Fruit fly (Drosophila melanogaster) whole organism, embryonic: ENCODE data around the gene Dhc64C.

Experiments
- Aef1 ChIP-seq: fragments of 200-800 bp; sonication (Bioruptor generic); IDR thresholded peaks from 3 replicates; pipeline ENCODE4 v1.3.6; 2022; ENCODE audit warnings: missing biosample characterization, missing genetic modification characterization
- Bgb ChIP-seq: fragments of 200-800 bp; sonication (Bioruptor generic); IDR thresholded peaks from 2 replicates; pipeline ENCODE4 v1.3.6; 2022; ENCODE audit warnings: missing biosample characterization, missing genetic modification characterization; ENCODE audit not compliant: partially characterized antibody
- Bteb2 ChIP-seq: fragments of 200-800 bp; sonication (Bioruptor generic); optimal IDR thresholded peaks from 2 replicates; lab custom pipeline; 2016; ENCODE audit warnings: missing biosample characterization, missing genetic modification characterization
- CG1024 ChIP-seq: fragments of 200-800 bp; sonication (Bioruptor generic); IDR thresholded peaks from 2 replicates; pipeline ENCODE4 v1.3.6; 2022; ENCODE audit warnings: missing biosample characterization, missing genetic modification characterization
- CG10274 ChIP-seq: fragments of 200-800 bp; sonication (Bioruptor generic); optimal IDR thresholded peaks from 3 replicates; lab custom pipeline; 2017; ENCODE audit warnings: missing biosample characterization, mild to moderate bottlenecking, missing genetic modification characterization
- CG11093 ChIP-seq: fragments of 200-800 bp; sonication (Bioruptor generic); IDR thresholded peaks from 3 replicates; pipeline ENCODE4 v1.3.6; 2022; ENCODE audit warnings: missing biosample characterization, missing genetic modification characterization
- CG11456 ChIP-seq: fragments of 200-800 bp; sonication (Bioruptor generic); IDR thresholded peaks from 3 replicates; pipeline ENCODE4 v1.3.6; 2022; ENCODE audit warnings: missing biosample characterization, missing genetic modification characterization
- CG11695 ChIP-seq: fragments of 200-800 bp; sonication (Bioruptor generic); IDR thresholded peaks from 3 replicates; pipeline ENCODE4 v1.3.6; 2022; ENCODE audit warnings: missing biosample characterization, missing genetic modification characterization
- CG12219 ChIP-seq: fragments of 200-800 bp; sonication (Bioruptor generic); optimal IDR thresholded peaks from 3 replicates; lab custom pipeline; 2018; ENCODE audit warnings: missing biosample characterization, mild to moderate bottlenecking, missing genetic modification characterization
- CG1233 ChIP-seq: fragments of 200-800 bp; sonication (Bioruptor generic); optimal IDR thresholded peaks from 4 replicates; lab custom pipeline; 2018; ENCODE audit warnings: missing biosample characterization, mild to moderate bottlenecking, missing genetic modification characterization
- CG14860 ChIP-seq: fragments of 200-800 bp; sonication (Bioruptor generic); IDR thresholded peaks from 3 replicates; pipeline ENCODE4 v1.3.6; 2022; ENCODE audit warnings: missing biosample characterization, missing genetic modification characterization; ENCODE audit not compliant: partially characterized antibody
- CG18764 ChIP-seq: fragments of 200-800 bp; sonication (Bioruptor generic); optimal IDR thresholded peaks from 3 replicates; lab custom pipeline; 2016; ENCODE audit warnings: missing biosample characterization, missing genetic modification characterization
- CG4328 ChIP-seq: fragments of 200-800 bp; sonication (Bioruptor generic); optimal IDR thresholded peaks from 3 replicates; lab custom pipeline; 2017; ENCODE audit warnings: missing biosample characterization, missing genetic modification reagents, missing genetic modification characterization
- CG5180 ChIP-seq: fragments of 200-800 bp; sonication (Bioruptor generic); optimal IDR thresholded peaks from 3 replicates; lab custom pipeline; 2017; ENCODE audit warnings: missing biosample characterization, missing genetic modification characterization, mild to moderate bottlenecking, moderate library complexity, missing genetic modification reagents
- CG6272 ChIP-seq: fragments of 200-800 bp; sonication (Bioruptor generic); IDR thresholded peaks from 2 replicates; pipeline ENCODE4 v1.3.6; 2022; ENCODE audit warnings: missing biosample characterization, missing genetic modification characterization
- CG6791 ChIP-seq: fragments of 200-800 bp; sonication (Bioruptor generic); IDR thresholded peaks from 3 replicates; pipeline ENCODE4 v1.3.6; 2022; ENCODE audit warnings: missing biosample characterization, missing genetic modification characterization; ENCODE audit not compliant: partially characterized antibody
- CG8478 ChIP-seq: fragments of >200 bp; optimal IDR thresholded peaks from 2 replicates; lab custom pipeline; 2018
- CTCF ChIP-seq: fragments of 200-800 bp; sonication (Bioruptor generic); optimal IDR thresholded peaks from 2 replicates; lab custom pipeline; 2017; ENCODE audit warnings: missing biosample characterization, mild to moderate bottlenecking, missing genetic modification characterization, moderate library complexity
- Deaf1 ChIP-seq: fragments of 200-800 bp; optimal IDR thresholded peaks from 3 replicates; lab custom pipeline; 2019; ENCODE audit warnings: missing biosample characterization, mild to moderate bottlenecking, missing genetic modification characterization, moderate library complexity
- Dip2 ChIP-seq: fragments of 200-800 bp; sonication (Bioruptor generic); IDR thresholded peaks from 2 replicates; pipeline ENCODE4 v1.3.6; 2022; ENCODE audit warnings: missing biosample characterization, missing genetic modification characterization
- Ets65A ChIP-seq: fragments of 200-800 bp; sonication (Bioruptor generic); peaks from one replicate; lab custom pipeline; 2016; ENCODE audit warnings: missing biosample characterization, missing genetic modification characterization
- Fer2 ChIP-seq: fragments of 200-800 bp; sonication (Bioruptor generic); optimal IDR thresholded peaks from 2 replicates; lab custom pipeline; 2018; ENCODE audit warnings: missing biosample characterization, mild to moderate bottlenecking, missing genetic modification characterization, moderate library complexity
- MESR4 ChIP-seq: fragments of 200-800 bp; sonication (Bioruptor generic); optimal IDR thresholded peaks from 2 replicates; lab custom pipeline; 2018; ENCODE audit warnings: missing biosample characterization, mild to moderate bottlenecking, missing genetic modification characterization, moderate library complexity
- Med ChIP-seq: fragments of 200-800 bp; sonication (Bioruptor generic); peaks from one replicate; lab custom pipeline; 2016; ENCODE audit warnings: missing biosample characterization, missing genetic modification characterization, mild to moderate bottlenecking, inconsistent platforms, moderate library complexity
- Nf-YB ChIP-seq: fragments of 200-800 bp; sonication (Bioruptor generic); optimal IDR thresholded peaks from 3 replicates; lab custom pipeline; 2019; ENCODE audit warnings: missing biosample characterization, mild to moderate bottlenecking, missing genetic modification characterization, moderate library complexity
- Trl ChIP-seq, 3 experiments: fragments of >200 bp in 2 of 3; fragments of 200-800 bp in 1 of 3; sonication (Bioruptor generic) in 1 of 3; optimal IDR thresholded peaks; 2 replicates in 1 of 3; 3 replicates in 2 of 3; lab custom pipeline; 2016 to 2017; ENCODE audit warnings: missing biosample characterization in 1 of 3, missing genetic modification characterization in 1 of 3
- YL-1 ChIP-seq: fragments of 200-800 bp; sonication (Bioruptor generic); optimal IDR thresholded peaks from 3 replicates; lab custom pipeline; 2017; ENCODE audit warnings: missing biosample characterization, mild to moderate bottlenecking, missing genetic modification characterization
- ab ChIP-seq: fragments of 200-800 bp; sonication (Bioruptor generic); optimal IDR thresholded peaks from 2 replicates; lab custom pipeline; 2016; ENCODE audit warnings: missing biosample characterization, missing genetic modification characterization
- ac ChIP-seq: fragments of 200-800 bp; sonication (Bioruptor generic); optimal IDR thresholded peaks from 3 replicates; lab custom pipeline; 2017; ENCODE audit warnings: missing biosample characterization, mild to moderate bottlenecking, missing genetic modification characterization
- dimm ChIP-seq: fragments of 200-800 bp; sonication (Bioruptor generic); IDR thresholded peaks from 2 replicates; pipeline ENCODE4 v1.3.6; 2022; ENCODE audit warnings: missing biosample characterization, missing genetic modification characterization
- eve ChIP-seq, 2 experiments: fragments of >200 bp; optimal IDR thresholded peaks; 2 replicates each; lab custom pipeline; 2017; ENCODE audit warnings: missing biosample characterization in 2 of 2, missing genetic modification characterization in 2 of 2
- ftz-f1 ChIP-seq: fragments of 200-800 bp; sonication (Bioruptor generic); optimal IDR thresholded peaks from 2 replicates; lab custom pipeline; 2016; ENCODE audit warnings: missing biosample characterization, missing genetic modification characterization
- gfzf ChIP-seq: fragments of 200-800 bp; sonication (Bioruptor generic); optimal IDR thresholded peaks from 2 replicates; lab custom pipeline; 2016; ENCODE audit warnings: missing biosample characterization, mild to moderate bottlenecking, missing genetic modification characterization, moderate library complexity
- gsb-n ChIP-seq: fragments of 200-800 bp; sonication (Bioruptor generic); optimal IDR thresholded peaks from 3 replicates; lab custom pipeline; 2018; ENCODE audit warnings: missing biosample characterization, mild to moderate bottlenecking, missing genetic modification characterization
- gt ChIP-seq: fragments of 200-800 bp; sonication (Bioruptor generic); IDR thresholded peaks from 2 replicates; pipeline ENCODE4 v1.3.6; 2022; ENCODE audit warnings: missing biosample characterization, missing genetic modification characterization
- jing ChIP-seq: fragments of 200-800 bp; sonication (Bioruptor generic); optimal IDR thresholded peaks from 2 replicates; lab custom pipeline; 2018; ENCODE audit warnings: missing biosample characterization, mild to moderate bottlenecking, missing genetic modification characterization
- kay ChIP-seq: fragments of 200-800 bp; sonication (Bioruptor generic); optimal IDR thresholded peaks from 2 replicates; lab custom pipeline; 2016; ENCODE audit warnings: missing biosample characterization, missing genetic modification characterization
- knrl ChIP-seq: fragments of 200-800 bp; sonication (Bioruptor generic); IDR thresholded peaks from 3 replicates; pipeline ENCODE4 v1.3.6; 2022; ENCODE audit warnings: missing biosample characterization, missing genetic modification characterization; ENCODE audit not compliant: partially characterized antibody
- oc ChIP-seq: fragments of 200-800 bp; sonication (Bioruptor generic); optimal IDR thresholded peaks from 2 replicates; lab custom pipeline; 2018; ENCODE audit warnings: missing biosample characterization, mild to moderate bottlenecking, missing genetic modification characterization, moderate library complexity
- pita ChIP-seq: fragments of 200-800 bp; sonication (Bioruptor generic); optimal IDR thresholded peaks from 2 replicates; lab custom pipeline; 2017; ENCODE audit warnings: missing biosample characterization, mild to moderate bottlenecking, missing genetic modification characterization
- sens ChIP-seq: fragments of 200-800 bp; sonication (Bioruptor generic); peaks from one replicate; lab custom pipeline; 2016; ENCODE audit warnings: missing biosample characterization, missing genetic modification characterization
- shn ChIP-seq: fragments of 200-800 bp; sonication (Bioruptor generic); optimal IDR thresholded peaks from 3 replicates; lab custom pipeline; 2016; ENCODE audit warnings: missing biosample characterization, missing genetic modification characterization
- stwl ChIP-seq: fragments of 200-800 bp; sonication (Bioruptor generic); optimal IDR thresholded peaks from 3 replicates; lab custom pipeline; 2018; ENCODE audit warnings: missing biosample characterization, mild to moderate bottlenecking, missing genetic modification characterization, moderate library complexity
- wor ChIP-seq: fragments of 200-800 bp; sonication (Bioruptor generic); IDR thresholded peaks from 2 replicates; pipeline ENCODE4 v1.3.6; 2022; ENCODE audit warnings: missing biosample characterization, missing genetic modification characterization
- yki ChIP-seq: fragments of >200 bp; optimal IDR thresholded peaks from 3 replicates; lab custom pipeline; 2018
- z ChIP-seq: fragments of 200-800 bp; sonication (Bioruptor generic); IDR thresholded peaks from 3 replicates; pipeline ENCODE4 v1.3.6; 2022; ENCODE audit warnings: missing biosample characterization, missing genetic modification characterization
- zfh1 ChIP-seq: fragments of 200-800 bp; sonication (Bioruptor generic); IDR thresholded peaks from 3 replicates; pipeline ENCODE4 v1.3.6; 2022; ENCODE audit warnings: missing biosample characterization, missing genetic modification characterization

Gene Dhc64C

DNA sequence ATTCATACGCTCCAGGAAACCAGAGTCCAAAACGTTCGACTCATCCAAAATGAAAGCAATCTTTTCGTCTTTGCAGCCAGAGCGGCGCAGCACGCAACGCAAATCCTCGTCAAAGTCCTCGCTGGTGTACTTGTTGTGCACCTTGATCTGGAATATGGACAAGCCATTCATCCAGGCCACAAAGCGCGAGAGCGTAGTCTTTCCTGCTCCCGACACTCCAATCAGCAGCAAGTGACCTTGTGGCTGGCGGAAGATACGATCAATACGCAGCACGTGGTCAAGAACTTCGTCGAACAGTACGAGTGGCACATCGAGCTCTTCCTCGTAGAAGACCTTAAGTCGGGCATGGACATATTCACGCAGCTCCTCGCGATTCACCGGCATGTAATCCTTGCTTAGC lies 11.3 kb downstream of the Dhc64C start:
- TF ChIP-seq Ets65A (GFP tag; lab: Kevin White, UChicago) (peak; percentile 93), MESR4 (no peak)

- TF ChIP-seq jing = no peak
- no peak for TF ChIP-seq CG6272 (GFP tag; lab: Robert Waterston, UW)
- TF ChIP-seq Aef1 (GFP tag; lab: Robert Waterston, UW) = no peak
- TF ChIP-seq CG11695 (GFP tag; lab: Robert Waterston, UW) = no peak
- TF ChIP-seq CG12219 (GFP tag; lab: Kevin White, UChicago) = no peak
- TF ChIP-seq knrl = no peak
- no peak for TF ChIP-seq CG1233 (GFP tag; lab: Kevin White, UChicago)
- TF ChIP-seq wor (GFP tag; lab: Robert Waterston, UW) = no peak
- TF ChIP-seq Fer2 (tag; lab: Kevin White, UChicago) = no peak
- TF ChIP-seq CG14860 = no peak
- no peak for TF ChIP-seq CG11093
- no peak for TF ChIP-seq ac
- TF ChIP-seq z (GFP tag; lab: Robert Waterston, UW) = no peak
- no peak for TF ChIP-seq CG4328 (GFP tag; lab: Kevin White, UChicago)
- TF ChIP-seq yki (lab: Kevin White, UChicago) = no peak
- no peak for TF ChIP-seq CG6791
Measured at dm6 chr3L:4807306-4807705, 18.2 kb downstream of the Dhc64C start, which contains the start of gene CG18808. CG18808 (minus strand) TSS chr3L:4807406.

dm6 chr3L:4805751-4806150 lies 19.7 kb downstream of the Dhc64C start:
- TF ChIP-seq Dip2 (GFP tag; lab: Robert Waterston, UW) = peak; percentile 34; the same call in 1 of the 2 replicates
- peak; percentile 15 for TF ChIP-seq stwl (tag; lab: Kevin White, UChicago)
- TF ChIP-seq CG11456 = 0 out of 3 replicates have a peak, but pooled peaks have one; percentile 5
- no peak for TF ChIP-seq gt (GFP tag; lab: Robert Waterston, UW)
- no peak for TF ChIP-seq ftz-f1
- TF ChIP-seq sens (GFP tag; lab: Kevin White, UChicago) = peak; percentile 21
- no peak for TF ChIP-seq Nf-YB (GFP tag; lab: Kevin White, UChicago)
- no peak for TF ChIP-seq kay
- peak; percentile 39 for TF ChIP-seq pita (GFP tag; lab: Kevin White, UChicago)
- TF ChIP-seq CG6272 (GFP tag; lab: Robert Waterston, UW) = no peak
- TF ChIP-seq Ets65A (GFP tag; lab: Kevin White, UChicago) = peak; percentile 21
- no peak for TF ChIP-seq eve (GFP tag; optimal IDR thresholded peaks at IDR 0.05; lab: Kevin White, UChicago)
- TF ChIP-seq ab = no peak
- TF ChIP-seq CTCF (GFP tag; lab: Kevin White, UChicago) = peak; percentile 92

- peak; percentile 42 for TF ChIP-seq Ets65A (GFP tag; lab: Kevin White, UChicago)
- no peak for TF ChIP-seq dimm (GFP tag; lab: Robert Waterston, UW)
Measured at dm6 chr3L:4805174-4805573, 20.3 kb downstream of the Dhc64C start, which contains the start of gene CG7509. CG7509 (minus strand) TSS chr3L:4805274.

DNA sequence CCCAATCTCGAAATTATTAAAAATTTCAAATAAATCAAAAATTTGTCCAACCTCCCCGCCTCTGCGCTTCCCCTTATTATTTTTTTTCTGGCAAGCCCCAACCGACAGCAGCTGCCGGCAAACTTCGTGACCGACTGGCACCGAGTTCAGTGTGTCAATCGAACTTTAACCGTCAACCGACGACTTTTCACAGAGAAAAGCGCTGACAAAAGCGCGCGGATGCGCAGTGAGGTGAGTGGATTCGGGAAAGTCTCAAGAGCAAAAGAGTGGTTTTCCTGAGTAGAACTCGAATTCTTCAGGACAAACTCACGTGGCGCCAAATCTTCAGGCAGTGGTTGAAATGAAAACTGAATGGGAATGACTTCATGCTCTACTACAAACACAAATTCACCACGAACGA lies 24.8 kb downstream of the Dhc64C start:
- TF ChIP-seq CG18764 = no peak
- TF ChIP-seq CG8478 (lab: Kevin White, UChicago) = no peak
- TF ChIP-seq Deaf1 (tag; lab: Kevin White, UChicago) = peak; percentile 94
- peak; percentile 94 for TF ChIP-seq z (GFP tag; lab: Robert Waterston, UW)
- peak; percentile 87 for TF ChIP-seq CTCF (GFP tag; lab: Kevin White, UChicago)
- peak; percentile 53; the same call in 1 of the 2 replicates for TF ChIP-seq Bgb (GFP tag; lab: Robert Waterston, UW)
- no peak for TF ChIP-seq YL-1 (GFP tag; lab: Kevin White, UChicago)
- no peak for TF ChIP-seq CG10274
- no peak for TF ChIP-seq gsb-n (tag; lab: Kevin White, UChicago)
- peak; percentile 59 for TF ChIP-seq CG5180 (GFP tag; lab: Kevin White, UChicago)
- no peak for TF ChIP-seq shn (GFP tag; lab: Kevin White, UChicago)
- TF ChIP-seq Trl (optimal IDR thresholded peaks at IDR 0.05; lab: Kevin White, UChicago) = peak in 1 of 2 experiments; percentile 10
- no peak for TF ChIP-seq Trl (GFP tag; optimal IDR thresholded peaks at IDR 0.05; lab: Kevin White, UChicago)
- no peak for TF ChIP-seq oc (tag; lab: Kevin White, UChicago)
- TF ChIP-seq gfzf (GFP tag; lab: Kevin White, UChicago) = no peak
- no peak for TF ChIP-seq Bteb2 (GFP tag; lab: Kevin White, UChicago)
- TF ChIP-seq CG1024 (GFP tag; lab: Robert Waterston, UW) = no peak
- TF ChIP-seq Med (GFP tag; lab: Kevin White, UChicago) = peak; percentile 28
- TF ChIP-seq zfh1 = no peak
